Fruit fly (Drosophila melanogaster): ENCODE results near the gene Df31.

DNA sequence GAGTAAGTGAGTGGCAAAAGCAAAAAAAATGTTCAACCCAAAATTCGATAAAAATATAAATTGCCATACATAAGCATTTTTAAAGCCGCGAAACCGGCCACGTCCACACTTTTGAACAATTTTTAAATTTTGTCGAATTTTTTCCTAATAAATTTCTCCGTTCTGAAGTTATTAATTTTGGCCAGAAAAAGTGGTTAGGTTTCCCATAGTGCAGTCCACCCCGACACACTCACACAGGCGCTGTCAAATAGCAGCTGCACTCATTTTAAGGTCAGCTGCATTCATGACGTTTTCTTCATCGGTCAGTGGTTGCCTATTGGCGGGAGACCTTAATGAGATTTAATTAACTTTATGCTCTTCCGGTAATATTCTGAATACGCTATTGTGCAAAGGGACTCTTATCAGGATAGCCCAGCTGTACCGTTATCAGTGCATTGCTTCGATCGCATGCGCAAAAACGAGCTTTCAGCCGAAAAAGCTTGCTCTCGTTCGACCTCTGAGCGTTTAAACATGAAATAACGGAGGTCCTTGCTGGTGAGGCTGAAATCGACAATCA, 2.4 kb upstream of the Df31 start, which contains the start of gene Ac3:
- no peak for TF ChIP-seq kay (GFP tag; ENCODE audit: borderline replicate concordance)
- no peak for TF ChIP-seq cnc (optimal IDR thresholded peaks at IDR 0.05)
- no peak for TF ChIP-seq ovo (GFP tag; optimal IDR thresholded peaks at IDR 0.05)
- no peak for TF ChIP-seq Clk (GFP tag; optimal IDR thresholded peaks at IDR 0.05)
- no peak for TF ChIP-seq pad (GFP tag; optimal IDR thresholded peaks at IDR 0.05)
- no peak for TF ChIP-seq CG11617 (GFP tag; optimal IDR thresholded peaks at IDR 0.05)
- no peak for TF ChIP-seq CG7101 (tag; optimal IDR thresholded peaks at IDR 0.05)
- no peak for TF ChIP-seq CG5204 (GFP tag; optimal IDR thresholded peaks at IDR 0.05)
- TF ChIP-seq CG7045 (GFP tag; optimal IDR thresholded peaks at IDR 0.05): no peak
- no peak for TF ChIP-seq CG14711 (tag; optimal IDR thresholded peaks at IDR 0.05)
- no peak for TF ChIP-seq bab1 (GFP tag; optimal IDR thresholded peaks at IDR 0.05)
- TF ChIP-seq toe (GFP tag; optimal IDR thresholded peaks at IDR 0.05): no peak
- no peak for TF ChIP-seq Crg-1 (GFP tag; optimal IDR thresholded peaks at IDR 0.05)
- TF ChIP-seq CG1620 (GFP tag; optimal IDR thresholded peaks at IDR 0.05): no peak

Data from whole organism, adult.